Fruit fly (Drosophila melanogaster): ENCODE results near the gene jhamt.

DNA sequence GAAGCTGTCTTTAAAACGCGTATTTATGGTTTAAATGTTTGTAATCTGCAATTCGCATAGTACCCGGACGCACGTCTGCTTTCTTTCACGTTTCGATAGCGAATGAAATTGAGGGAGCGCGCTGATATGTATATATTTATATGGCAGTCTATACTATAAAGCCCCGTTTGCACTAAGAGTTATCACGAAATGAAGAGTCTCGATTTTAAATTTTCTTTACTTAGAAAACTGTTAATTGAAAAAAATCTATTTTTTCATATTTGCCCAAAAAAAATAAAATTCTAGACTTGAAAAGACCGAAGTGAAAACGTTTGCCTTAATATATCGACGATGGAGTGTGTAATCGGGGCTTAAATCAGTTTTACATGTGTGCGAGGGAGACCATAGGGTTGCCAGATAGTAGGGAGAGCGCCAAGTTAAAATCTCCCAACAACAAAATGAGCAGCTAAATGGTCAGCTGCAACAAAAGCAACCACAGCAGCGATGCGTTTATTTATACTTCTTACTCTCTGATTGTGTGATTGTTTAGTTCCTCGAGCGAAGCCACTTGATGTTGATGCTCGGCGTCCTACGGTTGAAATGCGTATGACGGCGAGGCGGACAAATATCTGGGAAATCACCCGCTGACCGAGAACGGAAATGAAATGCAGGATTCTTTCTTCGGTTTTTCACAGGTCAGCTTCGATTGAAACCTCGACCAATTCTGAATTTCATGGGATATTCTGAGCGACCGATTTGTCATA lies 40.0 kb upstream of the jhamt start, which contains the start of gene cact:
- TF ChIP-seq CG8478 (optimal IDR thresholded peaks at IDR 0.05), result no peak
- TF ChIP-seq CTCF (optimal IDR thresholded peaks at IDR 0.05), result no peak
